Worm (Caenorhabditis elegans): ENCODE data around the gene C10B5.3.
"Not testable (repeated sequence)": the region's sequence is repeated elsewhere in the genome, so short reads cannot be mapped to it uniquely, and the experiment has no call there.

DNA sequence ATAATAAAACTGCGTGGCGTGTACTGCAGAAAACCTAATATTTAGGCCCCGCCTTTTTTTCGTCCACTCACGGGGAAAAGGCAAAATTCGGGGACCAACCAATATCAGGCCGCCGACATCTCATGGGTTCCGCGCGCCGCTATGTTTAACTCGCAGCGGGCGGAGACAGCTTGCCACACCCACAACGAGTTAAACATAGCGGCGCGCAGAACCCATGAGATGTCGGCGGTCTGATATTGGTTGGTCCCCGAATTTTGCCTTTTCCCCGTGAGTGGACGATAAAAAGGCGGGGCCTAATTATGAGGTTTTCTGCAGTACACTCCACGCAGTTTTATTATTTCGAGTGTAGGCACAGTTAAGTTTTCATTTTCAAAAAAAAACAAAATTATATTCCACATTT, 29.2 kb downstream of the C10B5.3 start:
- TF ChIP-seq attf-6 (GFP tag; IDR thresholded peaks at IDR 0.05); akir-1 (GFP tag; optimal IDR thresholded peaks at IDR 0.05); snpc-1.3 (tag; optimal IDR thresholded peaks at IDR 0.05; ENCODE audit: insufficient read depth); ztf-25 (GFP tag; IDR thresholded peaks at IDR 0.05): not testable (repeated sequence)

Data from whole organism, young adult.